Comparison of ENCODE assay signal across 4 worm cellular contexts in the genomic region with DNA sequence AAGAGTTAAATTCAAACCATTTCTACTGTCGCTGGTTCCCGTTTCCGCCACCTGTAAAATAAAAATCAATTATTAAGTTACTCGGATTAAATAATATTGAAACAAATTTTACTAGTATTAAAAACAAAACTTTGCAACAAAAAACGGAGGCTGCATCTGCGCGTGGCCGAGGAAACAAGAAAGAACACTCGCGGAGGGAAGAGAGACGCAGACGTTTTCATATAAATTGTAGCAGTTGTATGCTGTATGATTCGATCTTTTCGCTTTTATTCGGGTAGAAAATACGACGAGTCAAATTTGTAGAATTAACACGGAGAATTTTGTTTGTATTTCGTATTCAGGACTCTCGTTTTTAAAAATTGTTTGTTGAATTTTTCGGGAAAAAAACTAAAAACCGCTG.
TF ChIP-seq lines count a peak whose summit lies in the region.

A gene (minus strand): TSS at position 55 of the 400 bp plus-strand sequence.

TF ChIP-seq in whole organism, L1 larva, 84 proteins besides CTCF, POLR2A, EP300 and RAD21:
- TF ChIP-seq ceh-88 (GFP tag; IDR thresholded peaks at IDR 0.05; lab: Robert Waterston, UW), result no peak
- peak; percentile 72 for TF ChIP-seq blmp-1 (tag; optimal IDR thresholded peaks at IDR 0.05; lab: Kevin White, UChicago)

TF ChIP-seq in whole organism, L2 larva, 48 proteins besides CTCF, POLR2A, EP300 and RAD21:
- TF ChIP-seq nhr-129 (tag; optimal IDR thresholded peaks at IDR 0.05; lab: Kevin White, UChicago) (peak; percentile 35), sma-9 (GFP tag; optimal IDR thresholded peaks at IDR 0.05; lab: Kevin White, UChicago) (no peak), sma-9 (tag; optimal IDR thresholded peaks at IDR 0.05; lab: Kevin White, UChicago) (no peak)

TF ChIP-seq in whole organism, L3 larva, 47 proteins besides CTCF, POLR2A, EP300 and RAD21:
- TF ChIP-seq egl-27 (tag; optimal IDR thresholded peaks at IDR 0.05; lab: Kevin White, UChicago), result no peak
- TF ChIP-seq hmg-11 (tag; optimal IDR thresholded peaks at IDR 0.05; lab: Kevin White, UChicago), result peak; percentile 14
- TF ChIP-seq tbx-2 (tag; optimal IDR thresholded peaks at IDR 0.05; lab: Kevin White, UChicago), result no peak

TF ChIP-seq in whole organism, L4 larva, 104 proteins besides CTCF, POLR2A, EP300 and RAD21:
- TF ChIP-seq mes-2 (tag; optimal IDR thresholded peaks at IDR 0.05; lab: Kevin White, UChicago; ENCODE audit: poor library complexity, severe bottlenecking) (peak; percentile 53), mep-1 (tag; optimal IDR thresholded peaks at IDR 0.05; lab: Kevin White, UChicago) (no peak), nhr-28 (tag; optimal IDR thresholded peaks at IDR 0.05; lab: Kevin White, UChicago) (peak; percentile 51), lsy-2 (tag; optimal IDR thresholded peaks at IDR 0.05; lab: Kevin White, UChicago) (peak in 1 of 2 experiments; percentile 37), hlh-30 (tag; optimal IDR thresholded peaks at IDR 0.05; lab: Kevin White, UChicago; ENCODE audit: insufficient read depth) (peak; percentile 24)
